Worm (Caenorhabditis elegans) whole organism, mixed stage, embryonic: ENCODE results near the gene idpb-4.

Experiments used
- M03D4.4 ChIP-seq: sonication (generic microtip); optimal IDR thresholded peaks from 2 replicates; lab custom pipeline; 2017; ENCODE audit warnings: mild to moderate bottlenecking, missing genetic modification characterization, missing compliant biosample characterization
- bed-3 ChIP-seq: fragments of 200-800 bp; sonication (Bioruptor generic); optimal IDR thresholded peaks from 3 replicates; lab custom pipeline; 2018; ENCODE audit warnings: mild to moderate bottlenecking, missing genetic modification characterization, moderate library complexity, missing compliant biosample characterization
- blmp-1 ChIP-seq: fragments of 150-350 bp; optimal IDR thresholded peaks from 2 replicates; lab custom pipeline; 2014; ENCODE audit warnings: missing biosample characterization, missing genetic modification characterization
- ceh-39 ChIP-seq: fragments of 150-350 bp; optimal IDR thresholded peaks from 2 replicates; lab custom pipeline; 2014; ENCODE audit warnings: missing biosample characterization, missing genetic modification characterization
- ceh-43 ChIP-seq: fragments of 200-800 bp; sonication (Bioruptor generic); optimal IDR thresholded peaks from 2 replicates; lab custom pipeline; 2018; ENCODE audit warnings: mild to moderate bottlenecking, missing genetic modification characterization, moderate library complexity, missing compliant biosample characterization
- ceh-83 ChIP-seq: fragments of 200-800 bp; sonication (Bioruptor generic); optimal IDR thresholded peaks from 2 replicates; lab custom pipeline; 2018; ENCODE audit warnings: mild to moderate bottlenecking, missing genetic modification characterization, missing compliant biosample characterization
- ces-1 ChIP-seq: fragments of 150-350 bp; optimal IDR thresholded peaks from 2 replicates; lab custom pipeline; 2014; ENCODE audit warnings: missing biosample characterization, missing genetic modification reagents, missing genetic modification characterization
- cnd-1 ChIP-seq: fragments of 200-800 bp; sonication (Bioruptor generic); optimal IDR thresholded peaks from 2 replicates; lab custom pipeline; 2018; ENCODE audit warnings: mild to moderate bottlenecking, missing genetic modification characterization, missing compliant biosample characterization
- elt-1 ChIP-seq: sonication (generic microtip); optimal IDR thresholded peaks from 2 replicates; lab custom pipeline; 2017; ENCODE audit warnings: missing genetic modification characterization, mild to moderate bottlenecking, missing compliant biosample characterization, antibody characterized with exemption, moderate library complexity, borderline replicate concordance; ENCODE audit not compliant: insufficient read depth
- elt-3 ChIP-seq: fragments of 150-350 bp; optimal IDR thresholded peaks from 2 replicates; lab custom pipeline; 2014; ENCODE audit warnings: missing biosample characterization, missing genetic modification characterization
- flh-1 ChIP-seq: fragments of 200-800 bp; sonication (Bioruptor generic); optimal IDR thresholded peaks from 2 replicates; lab custom pipeline; 2018; ENCODE audit warnings: mild to moderate bottlenecking, missing genetic modification characterization, moderate library complexity, missing compliant biosample characterization
- ham-2 ChIP-seq: fragments of 200-800 bp; sonication (Bioruptor generic); optimal IDR thresholded peaks from 2 replicates; lab custom pipeline; 2018; ENCODE audit warnings: mild to moderate bottlenecking, missing genetic modification characterization, missing compliant biosample characterization
- hlh-1 ChIP-seq: fragments of 150-350 bp; optimal IDR thresholded peaks from 2 replicates; lab custom pipeline; 2014; ENCODE audit warnings: missing biosample characterization, missing genetic modification reagents, missing genetic modification characterization
- lin-13 ChIP-seq: fragments of 150-350 bp; optimal IDR thresholded peaks from 2 replicates; lab custom pipeline; 2014; ENCODE audit warnings: missing biosample characterization, missing genetic modification characterization
- lin-32 ChIP-seq: fragments of 200-800 bp; sonication (Bioruptor generic); optimal IDR thresholded peaks from 2 replicates; lab custom pipeline; 2018; ENCODE audit warnings: mild to moderate bottlenecking, missing genetic modification characterization, missing compliant biosample characterization
- mab-5 ChIP-seq: fragments of 150-350 bp; optimal IDR thresholded peaks from 2 replicates; lab custom pipeline; 2014; ENCODE audit warnings: missing biosample characterization, missing genetic modification characterization
- mep-1 ChIP-seq: fragments of 150-350 bp; optimal IDR thresholded peaks from 2 replicates; lab custom pipeline; 2017; ENCODE audit warnings: missing biosample characterization, missing genetic modification reagents, missing genetic modification characterization, inconsistent platforms
- mls-2 ChIP-seq: sonication (generic microtip); optimal IDR thresholded peaks from 2 replicates; lab custom pipeline; 2016; ENCODE audit warnings: mild to moderate bottlenecking, missing genetic modification characterization, moderate library complexity, missing compliant biosample characterization
- nhr-12 ChIP-seq: fragments of 150-350 bp; optimal IDR thresholded peaks from 2 replicates; lab custom pipeline; 2014; ENCODE audit warnings: missing biosample characterization, missing genetic modification characterization
- nhr-2 ChIP-seq: fragments of 150-350 bp; optimal IDR thresholded peaks from 2 replicates; lab custom pipeline; 2014; ENCODE audit warnings: missing biosample characterization, missing genetic modification characterization
- nhr-237 ChIP-seq: fragments of 150-350 bp; optimal IDR thresholded peaks from 2 replicates; lab custom pipeline; 2014; ENCODE audit warnings: missing biosample characterization, missing genetic modification characterization
- nhr-28 ChIP-seq: fragments of 150-350 bp; optimal IDR thresholded peaks from 2 replicates; lab custom pipeline; 2014; ENCODE audit warnings: missing biosample characterization, missing genetic modification characterization
- nhr-76 ChIP-seq: sonication (generic microtip); optimal IDR thresholded peaks from 2 replicates; lab custom pipeline; 2017; ENCODE audit warnings: missing biosample characterization, missing genetic modification characterization
- pha-4 ChIP-seq: fragments of 150-350 bp; optimal IDR thresholded peaks from 2 replicates; lab custom pipeline; 2018; ENCODE audit warnings: missing biosample characterization, missing genetic modification reagents, missing genetic modification characterization
- sem-2 ChIP-seq: fragments of 200-800 bp; sonication (Bioruptor generic); optimal IDR thresholded peaks from 2 replicates; lab custom pipeline; 2018; ENCODE audit warnings: mild to moderate bottlenecking, missing genetic modification characterization, missing compliant biosample characterization
- snpc-4 ChIP-seq: fragments of 150-350 bp; optimal IDR thresholded peaks from 2 replicates; lab custom pipeline; 2014; ENCODE audit warnings: missing biosample characterization, missing genetic modification characterization
- sptf-1 ChIP-seq: sonication (generic microtip); optimal IDR thresholded peaks from 2 replicates; lab custom pipeline; 2017; ENCODE audit warnings: mild to moderate bottlenecking, missing genetic modification characterization, moderate library complexity, missing compliant biosample characterization
- tbx-8 ChIP-seq: fragments of 200-800 bp; sonication (Bioruptor generic); optimal IDR thresholded peaks from 2 replicates; lab custom pipeline; 2018; ENCODE audit warnings: mild to moderate bottlenecking, missing genetic modification characterization, moderate library complexity, missing compliant biosample characterization
- unc-120 ChIP-seq: sonication (generic microtip); optimal IDR thresholded peaks from 2 replicates; lab custom pipeline; 2017; ENCODE audit warnings: missing genetic modification characterization, missing compliant biosample characterization; ENCODE audit not compliant: poor library complexity, severe bottlenecking
- unc-39 ChIP-seq: fragments of 150-350 bp; optimal IDR thresholded peaks from 2 replicates; lab custom pipeline; 2014; ENCODE audit warnings: missing biosample characterization, missing genetic modification characterization
- unc-62 ChIP-seq: fragments of 150-350 bp; optimal IDR thresholded peaks from 2 replicates; lab custom pipeline; 2014; ENCODE audit warnings: missing biosample characterization, missing genetic modification reagents, missing genetic modification characterization
- zip-8 ChIP-seq: fragments of 150-350 bp; optimal IDR thresholded peaks from 2 replicates; lab custom pipeline; 2014; ENCODE audit warnings: missing biosample characterization, missing genetic modification characterization
- ztf-11 ChIP-seq: fragments of 150-350 bp; optimal IDR thresholded peaks from 2 replicates; lab custom pipeline; 2014; ENCODE audit warnings: missing biosample characterization, missing genetic modification characterization

idpb-4 gene

DNA sequence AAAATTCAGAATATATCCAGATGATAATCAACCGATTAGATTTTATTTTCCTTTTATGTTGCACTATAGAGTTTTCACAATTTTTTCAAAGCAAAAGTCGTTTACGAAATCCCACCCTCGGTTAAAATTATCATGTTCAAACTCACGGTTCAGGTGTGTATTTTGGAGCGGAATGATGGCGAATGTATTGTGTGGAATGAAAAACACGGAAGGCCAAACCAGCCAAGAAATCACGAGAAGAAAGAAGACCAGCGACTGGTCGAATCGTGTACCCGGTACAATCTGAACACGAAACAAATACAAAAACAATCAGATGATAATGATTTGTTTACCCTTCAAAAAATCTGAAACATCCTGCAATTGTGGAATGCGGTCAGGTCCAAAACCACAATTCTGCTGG is 26.0 kb upstream of the idpb-4 start:
- no peak for TF ChIP-seq sem-2 (GFP tag; lab: Kevin White, UChicago)
- no peak for TF ChIP-seq nhr-12 (tag; lab: Kevin White, UChicago)
- TF ChIP-seq mls-2 (tag; lab: Kevin White, UChicago): no peak
- no peak for TF ChIP-seq nhr-28 (tag; lab: Kevin White, UChicago)
- no peak for TF ChIP-seq sptf-1
- no peak for TF ChIP-seq elt-3 (tag; lab: Kevin White, UChicago)
- TF ChIP-seq hlh-1: no peak
- no peak for TF ChIP-seq ces-1
- no peak for TF ChIP-seq cnd-1 (tag; lab: Kevin White, UChicago)
- no peak for TF ChIP-seq M03D4.4
- no peak for TF ChIP-seq flh-1 (GFP tag; lab: Kevin White, UChicago)
- TF ChIP-seq bed-3 (GFP tag; lab: Kevin White, UChicago): no peak
- no peak for TF ChIP-seq zip-8 (tag; lab: Kevin White, UChicago)
- TF ChIP-seq ham-2 (GFP tag; lab: Kevin White, UChicago): no peak
- TF ChIP-seq mep-1: no peak
- TF ChIP-seq tbx-8 (GFP tag; lab: Kevin White, UChicago): no peak
- TF ChIP-seq nhr-76 (tag; lab: Kevin White, UChicago): no peak
- TF ChIP-seq snpc-4 (tag; lab: Kevin White, UChicago): no peak
- TF ChIP-seq, all 35 proteins: peak for 0

DNA sequence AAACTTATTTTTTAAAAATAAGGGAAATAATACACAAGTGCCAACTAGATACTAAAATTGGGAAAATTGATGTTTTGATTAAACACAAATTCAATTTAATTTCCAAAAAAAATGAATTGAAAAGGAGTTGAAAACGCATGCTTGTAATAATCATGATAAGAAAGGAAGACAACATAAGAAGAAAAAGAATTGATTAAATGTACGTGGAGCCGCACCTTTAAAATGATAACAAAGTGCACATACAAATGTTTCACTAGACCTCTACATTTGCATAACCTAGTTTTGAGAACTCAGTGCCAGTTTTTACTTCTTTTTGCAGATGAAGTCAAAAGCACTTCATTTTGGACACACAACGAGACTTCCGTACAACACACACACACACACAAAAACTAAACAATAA is 24.4 kb upstream of the idpb-4 start:
- TF ChIP-seq snpc-4 (tag; lab: Kevin White, UChicago): no peak
- no peak for TF ChIP-seq nhr-28 (tag; lab: Kevin White, UChicago)
- no peak for TF ChIP-seq nhr-2 (tag; lab: Kevin White, UChicago)
- TF ChIP-seq lin-32 (GFP tag; lab: Kevin White, UChicago): no peak
- no peak for TF ChIP-seq nhr-237 (tag; lab: Kevin White, UChicago)
- TF ChIP-seq ces-1: no peak
- TF ChIP-seq ham-2 (GFP tag; lab: Kevin White, UChicago): no peak
- TF ChIP-seq sptf-1: no peak
- TF ChIP-seq elt-1 (tag; lab: Kevin White, UChicago): no peak
- no peak for TF ChIP-seq ceh-43
- no peak for TF ChIP-seq unc-39 (tag; lab: Kevin White, UChicago)
- no peak for TF ChIP-seq mep-1
- no peak for TF ChIP-seq M03D4.4
- TF ChIP-seq unc-62 (GFP tag; lab: Kevin White, UChicago): no peak
- TF ChIP-seq elt-3 (tag; lab: Kevin White, UChicago): no peak
- no peak for TF ChIP-seq flh-1 (GFP tag; lab: Kevin White, UChicago)
- no peak for TF ChIP-seq ztf-11
- TF ChIP-seq cnd-1 (tag; lab: Kevin White, UChicago): no peak
- TF ChIP-seq sem-2 (GFP tag; lab: Kevin White, UChicago): no peak

DNA sequence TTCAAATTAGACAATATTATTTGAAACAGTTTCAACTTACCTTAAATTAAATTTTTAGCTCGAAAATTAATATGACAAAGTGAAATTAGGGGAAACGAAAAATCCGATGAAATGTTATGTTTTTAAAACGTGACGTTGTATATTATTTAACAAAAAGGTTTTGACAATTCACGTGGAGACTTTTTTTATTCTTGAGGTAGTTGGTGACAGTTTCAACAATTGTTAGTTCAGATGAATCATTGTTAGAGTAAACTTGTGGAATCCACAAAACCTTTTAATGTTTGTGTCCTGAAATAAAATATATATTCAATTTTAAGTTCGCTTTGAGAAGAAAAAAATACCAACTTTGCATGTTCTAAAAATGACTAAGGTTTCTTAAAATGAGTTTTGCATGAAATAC is 22.1 kb upstream of the idpb-4 start, which contains the start of gene fut-1:
TSS of gene fut-1 (minus strand) at position 101 of the 400 bp plus-strand sequence.
- no peak for TF ChIP-seq elt-1 (tag; lab: Kevin White, UChicago)
- no peak for TF ChIP-seq ceh-43
- no peak for TF ChIP-seq unc-62 (GFP tag; lab: Kevin White, UChicago)
- TF ChIP-seq nhr-12 (tag; lab: Kevin White, UChicago): no peak
- TF ChIP-seq nhr-28 (tag; lab: Kevin White, UChicago): no peak
- no peak for TF ChIP-seq blmp-1 (tag; lab: Kevin White, UChicago)
- no peak for TF ChIP-seq mls-2 (tag; lab: Kevin White, UChicago)
- no peak for TF ChIP-seq zip-8 (tag; lab: Kevin White, UChicago)
- TF ChIP-seq M03D4.4: no peak
- no peak for TF ChIP-seq mab-5 (tag; lab: Kevin White, UChicago)
- no peak for TF ChIP-seq mep-1
- no peak for TF ChIP-seq snpc-4 (tag; lab: Kevin White, UChicago)
- no peak for TF ChIP-seq sptf-1
- TF ChIP-seq ceh-83 (GFP tag; lab: Kevin White, UChicago): no peak
- no peak for TF ChIP-seq unc-39 (tag; lab: Kevin White, UChicago)
- no peak for TF ChIP-seq elt-3 (tag; lab: Kevin White, UChicago)
- TF ChIP-seq sem-2 (GFP tag; lab: Kevin White, UChicago): no peak
- no peak for TF ChIP-seq tbx-8 (GFP tag; lab: Kevin White, UChicago)
- no peak for TF ChIP-seq lin-13 (tag; lab: Kevin White, UChicago)
- no peak for TF ChIP-seq unc-120 (tag; lab: Kevin White, UChicago)

DNA sequence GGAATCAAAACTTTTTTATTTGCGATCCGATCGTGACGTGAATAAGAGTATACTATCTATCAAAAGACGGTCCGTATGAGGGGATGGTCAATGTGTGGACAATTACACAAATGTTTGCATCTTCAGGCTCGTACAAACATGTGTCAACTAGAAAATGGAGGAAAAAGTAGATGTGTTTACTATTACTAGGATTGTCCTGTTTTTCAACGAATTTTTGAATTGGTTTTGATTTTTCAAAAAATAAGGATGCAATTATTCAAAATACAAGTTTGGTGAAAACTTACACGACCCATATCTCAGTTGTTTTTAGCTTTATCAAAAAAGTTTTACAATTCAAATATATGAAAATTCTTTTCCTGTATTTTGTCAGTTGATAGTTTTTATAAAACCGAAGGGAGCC is 17.9 kb upstream of the idpb-4 start, which contains the start of gene K08F8.7:
TSS of gene K08F8.7 (minus strand) at position 101 of the 400 bp plus-strand sequence.
- TF ChIP-seq bed-3 (GFP tag; lab: Kevin White, UChicago): no peak
- TF ChIP-seq zip-8 (tag; lab: Kevin White, UChicago): no peak
- TF ChIP-seq nhr-12 (tag; lab: Kevin White, UChicago): no peak
- no peak for TF ChIP-seq pha-4 (tag; lab: Kevin White, UChicago)
- no peak for TF ChIP-seq elt-1 (tag; lab: Kevin White, UChicago)
- TF ChIP-seq ceh-39 (tag; lab: Kevin White, UChicago): no peak
- no peak for TF ChIP-seq mab-5 (tag; lab: Kevin White, UChicago)
- no peak for TF ChIP-seq unc-39 (tag; lab: Kevin White, UChicago)
- no peak for TF ChIP-seq sem-2 (GFP tag; lab: Kevin White, UChicago)
- no peak for TF ChIP-seq ceh-83 (GFP tag; lab: Kevin White, UChicago)
- no peak for TF ChIP-seq flh-1 (GFP tag; lab: Kevin White, UChicago)
- TF ChIP-seq, all 35 proteins: peak for 0
